Worm (Caenorhabditis elegans): Measurements from ENCODE around the gene ndua-1.

ce11 chrV:20841484-20841883 is 10.2 kb downstream of the ndua-1 start:
- TF ChIP-seq ceh-16 (tag; optimal IDR thresholded peaks at IDR 0.05) (no peak), mbf-1 (tag; optimal IDR thresholded peaks at IDR 0.05) (no peak), lin-39 (tag; optimal IDR thresholded peaks at IDR 0.05) (no peak), ceh-82 (tag; optimal IDR thresholded peaks at IDR 0.05) (no peak), egl-27 (tag; optimal IDR thresholded peaks at IDR 0.05) (no peak), fos-1 (tag; optimal IDR thresholded peaks at IDR 0.05) (no peak), C34F6.9 (tag; optimal IDR thresholded peaks at IDR 0.05) (no peak), blmp-1 (tag; optimal IDR thresholded peaks at IDR 0.05; ENCODE audit: insufficient read depth) (no peak), ama-1 (optimal IDR thresholded peaks at IDR 0.05) (no peak), snpc-4 (tag; optimal IDR thresholded peaks at IDR 0.05) (no peak), elt-3 (tag; optimal IDR thresholded peaks at IDR 0.05) (no peak), ztf-4 (tag; optimal IDR thresholded peaks at IDR 0.05) (no peak)

Data from whole organism, L2 larva.